Worm (Caenorhabditis elegans) whole organism, L4 larva: ENCODE data around the gene ZK666.11.

Source experiments
- F37D6.2 ChIP-seq: sonication (generic microtip); optimal IDR thresholded peaks from 2 replicates; lab custom pipeline; 2016; ENCODE audit warnings: mild to moderate bottlenecking, missing genetic modification characterization, missing compliant biosample characterization
- Y75B8A.6 ChIP-seq: fragments of 200-800 bp; sonication (Bioruptor generic); IDR thresholded peaks from 2 replicates; pipeline ENCODE4 v1.3.6; 2022; ENCODE audit warnings: missing genetic modification reagents, missing genetic modification characterization, missing compliant biosample characterization
- ZK337.2 ChIP-seq: fragments of 200-800 bp; sonication (Bioruptor generic); IDR thresholded peaks from 2 replicates; pipeline ENCODE4 v1.3.6; 2022; ENCODE audit warnings: missing genetic modification reagents, missing genetic modification characterization, missing compliant biosample characterization
- aha-1 ChIP-seq: fragments of 150-350 bp; peaks from one replicate; lab custom pipeline; 2014; ENCODE audit warnings: missing biosample characterization, missing genetic modification characterization
- ama-1 ChIP-seq: fragments of 150-350 bp; optimal IDR thresholded peaks from 2 replicates; lab custom pipeline; 2014; ENCODE audit warnings: inconsistent platforms, mixed read lengths
- arid-1 ChIP-seq: fragments of 200-800 bp; sonication (Bioruptor generic); conservative IDR thresholded peaks from 2 replicates; pipeline ENCODE4 v1.3.6; 2022; ENCODE audit warnings: missing genetic modification reagents, missing genetic modification characterization, missing compliant biosample characterization
- attf-4 ChIP-seq: sonication (generic microtip); optimal IDR thresholded peaks from 3 replicates; lab custom pipeline; 2017; ENCODE audit warnings: missing biosample characterization, missing genetic modification characterization
- ceh-32 ChIP-seq: sonication (generic microtip); optimal IDR thresholded peaks from 2 replicates; lab custom pipeline; 2016; ENCODE audit warnings: mild to moderate bottlenecking, missing genetic modification characterization, missing compliant biosample characterization; ENCODE audit not compliant: poor library complexity
- daf-12 ChIP-seq: fragments of 150-350 bp; optimal IDR thresholded peaks from 2 replicates; lab custom pipeline; 2014; ENCODE audit warnings: missing biosample characterization, missing genetic modification reagents, missing genetic modification characterization
- daf-16 ChIP-seq, 3 experiments: sonication (generic microtip); optimal IDR thresholded peaks; 2 replicates each; lab custom pipeline; 2016 to 2017; ENCODE audit warnings: missing genetic modification characterization in 3 of 3, missing genetic modification reagents in 3 of 3, mild to moderate bottlenecking in 2 of 3, missing compliant biosample characterization in 2 of 3, missing biosample characterization in 1 of 3, moderate library complexity in 1 of 3
- daf-19 ChIP-seq: fragments of 200-800 bp; sonication (Bioruptor generic); conservative IDR thresholded peaks from 2 replicates; pipeline ENCODE4 v1.3.6; 2022; ENCODE audit warnings: missing genetic modification characterization, missing compliant biosample characterization
- dmd-6 ChIP-seq: fragments of 200-800 bp; sonication (Bioruptor generic); IDR thresholded peaks from 2 replicates; pipeline ENCODE4 v1.3.6; 2022; ENCODE audit warnings: missing genetic modification reagents, missing genetic modification characterization, missing compliant biosample characterization
- dmd-9 ChIP-seq: fragments of 200-800 bp; sonication (Bioruptor generic); IDR thresholded peaks from 2 replicates; pipeline ENCODE4 v1.3.6; 2022; ENCODE audit warnings: missing genetic modification reagents, missing genetic modification characterization, missing compliant biosample characterization
- dpl-1 ChIP-seq: fragments of 150-350 bp; optimal IDR thresholded peaks from 2 replicates; lab custom pipeline; 2014; ENCODE audit warnings: missing biosample characterization, missing genetic modification reagents, missing genetic modification characterization
- dve-1 ChIP-seq: sonication (generic microtip); optimal IDR thresholded peaks from 2 replicates; lab custom pipeline; 2017; ENCODE audit warnings: antibody characterized with exemption, mild to moderate bottlenecking, missing genetic modification characterization, missing compliant biosample characterization; ENCODE audit not compliant: insufficient read depth
- hif-1 ChIP-seq, 2 experiments: sonication (generic microtip); optimal IDR thresholded peaks; 2 replicates each; lab custom pipeline; 2016 to 2017; ENCODE audit warnings: missing compliant biosample characterization in 2 of 2, missing genetic modification characterization in 2 of 2, missing genetic modification reagents in 2 of 2, missing genotype in 2 of 2, mild to moderate bottlenecking in 1 of 2
- hlh-11 ChIP-seq: fragments of 200-800 bp; sonication (Bioruptor generic); optimal IDR thresholded peaks from 2 replicates; lab custom pipeline; 2018; ENCODE audit warnings: mild to moderate bottlenecking, missing genetic modification characterization, missing compliant biosample characterization
- hlh-30 ChIP-seq: sonication (generic microtip); optimal IDR thresholded peaks from 2 replicates; lab custom pipeline; 2017; ENCODE audit warnings: antibody characterized with exemption, mild to moderate bottlenecking, missing genetic modification characterization, missing compliant biosample characterization; ENCODE audit not compliant: insufficient read depth
- hmg-1.1 ChIP-seq: fragments of 200-800 bp; sonication (Bioruptor generic); IDR thresholded peaks from 2 replicates; pipeline ENCODE4 v1.3.6; 2022; ENCODE audit warnings: missing genetic modification reagents, missing genetic modification characterization, missing compliant biosample characterization
- jun-1 ChIP-seq: fragments of 150-350 bp; optimal IDR thresholded peaks from 2 replicates; lab custom pipeline; 2014; ENCODE audit warnings: missing biosample characterization, missing genetic modification reagents, missing genetic modification characterization
- lin-13 ChIP-seq: fragments of 150-350 bp; optimal IDR thresholded peaks from 2 replicates; lab custom pipeline; 2014; ENCODE audit warnings: missing biosample characterization, missing genetic modification reagents, missing genetic modification characterization
- lsy-2 ChIP-seq, 2 experiments: fragments of 150-350 bp in 1 of 2; sonication (generic microtip) in 1 of 2; optimal IDR thresholded peaks; 2 replicates each; lab custom pipeline; 2014 to 2017; ENCODE audit warnings: missing biosample characterization in 2 of 2, missing genetic modification characterization in 2 of 2
- madf-5 ChIP-seq, 2 experiments: fragments of 200-800 bp; sonication (Bioruptor generic); IDR thresholded peaks; 2 replicates each; pipeline ENCODE4 v1.3.6; 2022; ENCODE audit warnings: missing compliant biosample characterization in 2 of 2, missing genetic modification characterization in 2 of 2
- mdl-1 ChIP-seq, 2 experiments: fragments of 150-350 bp in 1 of 2; sonication (generic microtip) in 1 of 2; optimal IDR thresholded peaks; 2 replicates each; lab custom pipeline; 2014 to 2017; ENCODE audit warnings: missing biosample characterization in 2 of 2, missing genetic modification characterization in 2 of 2
- mdt-29 ChIP-seq: fragments of 200-800 bp; sonication (Bioruptor generic); IDR thresholded peaks from 2 replicates; pipeline ENCODE4 v1.3.6; 2022; ENCODE audit warnings: missing genetic modification reagents, missing genetic modification characterization, missing compliant biosample characterization
- mep-1 ChIP-seq: fragments of 150-350 bp; sonication (generic microtip); optimal IDR thresholded peaks from 3 replicates; lab custom pipeline; 2014; ENCODE audit warnings: missing biosample characterization, missing genetic modification characterization
- mes-2 ChIP-seq: sonication (generic microtip); optimal IDR thresholded peaks from 2 replicates; lab custom pipeline; 2016; ENCODE audit warnings: missing genotype, mild to moderate bottlenecking, missing genetic modification characterization, missing compliant biosample characterization; ENCODE audit not compliant: poor library complexity, severe bottlenecking
- mxl-2 ChIP-seq: fragments of 200-800 bp; sonication (Bioruptor generic); conservative IDR thresholded peaks from 2 replicates; pipeline ENCODE4 v1.3.6; 2022; ENCODE audit warnings: missing genetic modification reagents, missing genetic modification characterization, missing compliant biosample characterization
- mxl-3 ChIP-seq: fragments of 200-800 bp; sonication (Bioruptor generic); optimal IDR thresholded peaks from 2 replicates; lab custom pipeline; 2018; ENCODE audit warnings: mild to moderate bottlenecking, missing genetic modification characterization, missing compliant biosample characterization
- nhr-11 ChIP-seq: fragments of 150-350 bp; optimal IDR thresholded peaks from 2 replicates; lab custom pipeline; 2014; ENCODE audit warnings: missing biosample characterization, missing genetic modification characterization
- nhr-28 ChIP-seq: fragments of 150-350 bp; optimal IDR thresholded peaks from 2 replicates; lab custom pipeline; 2014; ENCODE audit warnings: missing biosample characterization, missing genetic modification characterization
- nhr-41 ChIP-seq: fragments of 200-800 bp; sonication (Bioruptor generic); IDR thresholded peaks from 2 replicates; pipeline ENCODE4 v1.3.6; 2022; ENCODE audit warnings: missing genetic modification reagents, missing genetic modification characterization, missing compliant biosample characterization
- nhr-76 ChIP-seq: fragments of 150-350 bp; optimal IDR thresholded peaks from 2 replicates; lab custom pipeline; 2014; ENCODE audit warnings: missing biosample characterization, missing genetic modification characterization
- nhr-77 ChIP-seq: fragments of 150-350 bp; optimal IDR thresholded peaks from 2 replicates; lab custom pipeline; 2014; ENCODE audit warnings: missing biosample characterization, missing genetic modification characterization
- pha-4 ChIP-seq, 2 experiments: fragments of 150-350 bp in 1 of 2; fragments of 200-800 bp in 1 of 2; sonication (Bioruptor generic) in 1 of 2; IDR thresholded peaks in 1 of 2; optimal IDR thresholded peaks in 1 of 2; 2 replicates each; pipeline versions ENCODE4 v1.3.6 to Lab custom; 2014 to 2022; ENCODE audit warnings: missing genetic modification characterization in 2 of 2, missing genetic modification reagents in 2 of 2, missing biosample characterization in 1 of 2, missing compliant biosample characterization in 1 of 2
- php-3 ChIP-seq: fragments of 200-800 bp; sonication (Bioruptor generic); IDR thresholded peaks from 2 replicates; pipeline ENCODE4 v1.3.6; 2022; ENCODE audit warnings: missing genetic modification reagents, missing genetic modification characterization, missing compliant biosample characterization
- rbr-2 ChIP-seq: sonication (generic microtip); optimal IDR thresholded peaks from 2 replicates; lab custom pipeline; 2016; ENCODE audit warnings: missing genotype, missing genetic modification characterization, missing compliant biosample characterization
- set-16 ChIP-seq: fragments of 200-800 bp; sonication (Bioruptor generic); IDR thresholded peaks from 2 replicates; pipeline ENCODE4 v1.3.6; 2022; ENCODE audit warnings: missing genetic modification reagents, missing genetic modification characterization, missing compliant biosample characterization
- snpc-4 ChIP-seq: fragments of 150-350 bp; optimal IDR thresholded peaks from 2 replicates; lab custom pipeline; 2014; ENCODE audit warnings: missing biosample characterization, missing genetic modification characterization
- tra-1 ChIP-seq: fragments of 200-800 bp; sonication (Bioruptor generic); IDR thresholded peaks from 2 replicates; pipeline ENCODE4 v1.3.6; 2022; ENCODE audit warnings: missing genetic modification reagents, missing genetic modification characterization, missing compliant biosample characterization
- unc-62 ChIP-seq, 3 experiments: fragments of 150-350 bp in 1 of 3; sonication (generic microtip); optimal IDR thresholded peaks in 2 of 3; peaks in 1 of 3; 1 replicate in 1 of 3; 2 replicates in 2 of 3; lab custom pipeline; 2014 to 2017; ENCODE audit warnings: missing biosample characterization in 3 of 3, missing genetic modification characterization in 3 of 3, missing genetic modification reagents in 3 of 3, missing genotype in 1 of 3
- zfp-2 ChIP-seq: sonication (generic microtip); optimal IDR thresholded peaks from 2 replicates; lab custom pipeline; 2016; ENCODE audit warnings: mild to moderate bottlenecking, missing genetic modification characterization, missing compliant biosample characterization
- zip-11 ChIP-seq: fragments of 200-800 bp; sonication (Bioruptor generic); IDR thresholded peaks from 2 replicates; pipeline ENCODE4 v1.3.6; 2022; ENCODE audit warnings: missing genetic modification characterization, missing compliant biosample characterization
- ztf-7 ChIP-seq: fragments of 150-350 bp; optimal IDR thresholded peaks from 2 replicates; lab custom pipeline; 2014; ENCODE audit warnings: missing biosample characterization, missing genetic modification characterization

The ZK666.11 gene

DNA sequence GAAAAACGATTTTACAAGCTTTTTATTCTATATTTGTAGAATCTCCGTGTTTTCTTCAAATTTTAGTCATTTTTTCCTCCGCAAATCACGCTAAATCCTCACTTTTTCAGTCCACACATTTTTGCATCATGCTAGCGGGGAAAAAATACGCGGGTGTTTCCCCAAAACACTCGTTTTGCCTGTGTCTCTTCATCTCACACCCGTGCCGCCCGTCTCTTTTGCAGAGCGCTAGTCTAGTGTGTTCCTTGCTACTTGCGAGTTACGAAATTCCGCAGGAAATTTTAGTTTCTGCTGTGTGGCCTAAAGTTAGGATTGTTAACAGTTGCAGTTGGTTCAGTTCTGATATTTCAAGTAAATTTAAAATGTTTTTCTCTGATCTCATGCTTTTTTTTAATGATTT, 36.6 kb upstream of the ZK666.11 start:
- TF ChIP-seq ama-1 (peak; percentile 23), arid-1 (GFP tag; lab: Robert Waterston, UW) (no peak), rbr-2 (tag; lab: Kevin White, UChicago) (peak; percentile 33), nhr-76 (tag; lab: Kevin White, UChicago) (no peak), zip-11 (GFP tag; lab: Robert Waterston, UW) (no peak), tra-1 (GFP tag; lab: Robert Waterston, UW) (peak; percentile 52; the same call in 1 of the 2 replicates), pha-4 (GFP tag; IDR thresholded peaks at IDR 0.05; lab: Robert Waterston, UW) (no peak), pha-4 (tag; optimal IDR thresholded peaks at IDR 0.05; lab: Kevin White, UChicago) (peak; percentile 8), daf-16 (GFP tag; optimal IDR thresholded peaks at IDR 0.05; lab: Kevin White, UChicago) (no peak), daf-16 (tag; optimal IDR thresholded peaks at IDR 0.05; lab: Kevin White, UChicago) (peak; percentile 27), dmd-6 (GFP tag; lab: Robert Waterston, UW) (peak; percentile 38; the same call in 1 of the 2 replicates), hmg-1.1 (GFP tag; lab: Robert Waterston, UW) (peak; percentile 64), mxl-2 (GFP tag; lab: Robert Waterston, UW) (no peak), daf-19 (GFP tag; lab: Robert Waterston, UW) (no peak), nhr-77 (no peak), mes-2 (tag; lab: Kevin White, UChicago) (peak; percentile 44), hlh-30 (tag; lab: Kevin White, UChicago) (peak; percentile 49), mdl-1 (tag; optimal IDR thresholded peaks at IDR 0.05; lab: Kevin White, UChicago) (peak; percentile 51 to 67), jun-1 (tag; lab: Kevin White, UChicago) (no peak), hlh-11 (tag; lab: Kevin White, UChicago) (peak; percentile 28), nhr-11 (tag; lab: Kevin White, UChicago) (peak; percentile 75), mxl-3 (GFP tag; lab: Kevin White, UChicago) (peak; percentile 66), dpl-1 (peak; percentile 17), snpc-4 (tag; lab: Kevin White, UChicago) (no peak), hif-1 (tag; optimal IDR thresholded peaks at IDR 0.05; lab: Kevin White, UChicago) (peak in 1 of 2 experiments; percentile 30), madf-5 (GFP tag; IDR thresholded peaks at IDR 0.05; lab: Robert Waterston, UW) (no peak), nhr-28 (tag; lab: Kevin White, UChicago) (peak; percentile 77), mep-1 (tag; lab: Kevin White, UChicago) (peak; percentile 3), Y75B8A.6 (GFP tag; lab: Robert Waterston, UW) (no peak), dmd-9 (no peak), aha-1 (peak; percentile 83)

DNA sequence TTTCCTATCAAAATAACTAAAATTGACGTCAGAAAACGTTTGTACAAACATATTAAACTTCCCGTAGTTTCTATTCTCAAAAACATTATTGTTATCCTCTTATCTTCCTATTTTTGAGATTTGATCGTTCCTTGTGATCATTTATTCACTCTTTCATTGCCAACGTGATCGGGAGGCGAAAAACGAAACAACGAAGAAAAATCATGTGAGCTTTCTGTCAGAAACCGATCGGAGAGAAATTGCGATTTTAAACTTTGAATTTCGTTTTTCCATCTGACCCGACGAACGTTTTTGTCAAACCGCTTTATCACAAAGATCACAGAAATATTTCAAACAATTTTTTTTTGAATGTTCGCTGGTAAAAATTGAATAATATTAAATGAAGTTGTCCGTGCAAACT, 36.0 kb upstream of the ZK666.11 start:
- TF ChIP-seq mxl-3 (GFP tag; lab: Kevin White, UChicago): peak; percentile 21
- TF ChIP-seq hlh-11 (tag; lab: Kevin White, UChicago): peak; percentile 86
- no peak for TF ChIP-seq hif-1 (tag; optimal IDR thresholded peaks at IDR 0.05; lab: Kevin White, UChicago)
- peak in 1 of 2 experiments; percentile 97 for TF ChIP-seq unc-62 (GFP tag; optimal IDR thresholded peaks at IDR 0.05 in 1 of 2; lab: Kevin White, UChicago)
- no peak for TF ChIP-seq unc-62 (tag; optimal IDR thresholded peaks at IDR 0.05; lab: Kevin White, UChicago)
- TF ChIP-seq nhr-77: peak; percentile 79
- peak in 1 of 2 experiments; percentile 55 for TF ChIP-seq daf-16 (GFP tag; optimal IDR thresholded peaks at IDR 0.05; lab: Kevin White, UChicago)
- peak; percentile 21 for TF ChIP-seq daf-16 (tag; optimal IDR thresholded peaks at IDR 0.05; lab: Kevin White, UChicago)
- TF ChIP-seq dve-1 (tag; lab: Kevin White, UChicago): peak; percentile 80
- peak; percentile 85 for TF ChIP-seq nhr-28 (tag; lab: Kevin White, UChicago)
- no peak for TF ChIP-seq lin-13 (GFP tag; lab: Kevin White, UChicago)
- TF ChIP-seq mdl-1 (tag; optimal IDR thresholded peaks at IDR 0.05; lab: Kevin White, UChicago): peak in 1 of 2 experiments; percentile 47
- peak; percentile 54; the same call in 1 of the 2 replicates for TF ChIP-seq php-3 (GFP tag; lab: Robert Waterston, UW)
- peak in 1 of 2 experiments; percentile 29 for TF ChIP-seq lsy-2 (tag; optimal IDR thresholded peaks at IDR 0.05; lab: Kevin White, UChicago)
- TF ChIP-seq mep-1 (tag; lab: Kevin White, UChicago): no peak
- no peak for TF ChIP-seq set-16 (GFP tag; lab: Robert Waterston, UW)
- peak; percentile 69 for TF ChIP-seq ama-1
- no peak for TF ChIP-seq ceh-32 (tag; lab: Kevin White, UChicago)
- TF ChIP-seq hlh-30 (tag; lab: Kevin White, UChicago): peak; percentile 90
- TF ChIP-seq daf-12: no peak
- TF ChIP-seq dmd-6 (GFP tag; lab: Robert Waterston, UW): peak; percentile 71
- TF ChIP-seq ztf-7: no peak
- no peak for TF ChIP-seq F37D6.2 (tag; lab: Kevin White, UChicago)
- no peak for TF ChIP-seq attf-4 (tag; lab: Kevin White, UChicago)
- no peak for TF ChIP-seq ZK337.2 (GFP tag; lab: Robert Waterston, UW)
- TF ChIP-seq zip-11 (GFP tag; lab: Robert Waterston, UW): no peak
- TF ChIP-seq zfp-2 (tag; lab: Kevin White, UChicago): no peak
- TF ChIP-seq mdt-29: peak; percentile 77
- peak; percentile 78 for TF ChIP-seq nhr-11 (tag; lab: Kevin White, UChicago)
- TF ChIP-seq mxl-2 (GFP tag; lab: Robert Waterston, UW): no peak
- TF ChIP-seq nhr-41: no peak
- TF ChIP-seq, all 104 proteins: peak for 15
